Fruit fly (Drosophila melanogaster) whole organism, embryonic: Measurements from ENCODE around the gene CG32295.

ENCODE experiments used
- Adf1 ChIP-seq: fragments of 200-800 bp; sonication (Bioruptor generic); IDR thresholded peaks from 2 replicates; pipeline ENCODE4 v1.3.6; 2022; ENCODE audit warnings: missing biosample characterization, missing genetic modification characterization
- Bgb ChIP-seq: fragments of 200-800 bp; sonication (Bioruptor generic); IDR thresholded peaks from 2 replicates; pipeline ENCODE4 v1.3.6; 2022; ENCODE audit warnings: missing biosample characterization, missing genetic modification characterization; ENCODE audit not compliant: partially characterized antibody
- Blimp-1 ChIP-seq: fragments of 200-800 bp; sonication (Bioruptor generic); optimal IDR thresholded peaks from 3 replicates; lab custom pipeline; 2018; ENCODE audit warnings: missing biosample characterization, missing genetic modification characterization, mild to moderate bottlenecking, moderate library complexity, missing genetic modification reagents
- CG10147 ChIP-seq: fragments of 200-800 bp; sonication (Bioruptor generic); optimal IDR thresholded peaks from 2 replicates; lab custom pipeline; 2019; ENCODE audit warnings: missing biosample characterization, mild to moderate bottlenecking, missing genetic modification characterization, moderate library complexity
- CG11085 ChIP-seq: fragments of 200-800 bp; sonication (Bioruptor generic); IDR thresholded peaks from 2 replicates; pipeline ENCODE4 v1.3.6; 2022; ENCODE audit warnings: missing biosample characterization, missing genetic modification characterization
- CG12299 ChIP-seq: fragments of 200-800 bp; sonication (Bioruptor generic); optimal IDR thresholded peaks from 2 replicates; lab custom pipeline; 2018; ENCODE audit warnings: missing biosample characterization, mild to moderate bottlenecking, missing genetic modification characterization
- CG13287 ChIP-seq: fragments of 200-800 bp; sonication (Bioruptor generic); IDR thresholded peaks from 2 replicates; pipeline ENCODE4 v1.3.6; 2022; ENCODE audit warnings: missing biosample characterization, missing genetic modification characterization; ENCODE audit not compliant: partially characterized antibody
- CG14050 ChIP-seq: fragments of 200-800 bp; sonication (Bioruptor generic); IDR thresholded peaks from 3 replicates; pipeline ENCODE4 v1.3.6; 2022; ENCODE audit warnings: missing biosample characterization, missing genetic modification characterization
- CG15514 ChIP-seq: fragments of 200-800 bp; sonication (Bioruptor generic); optimal IDR thresholded peaks from 3 replicates; lab custom pipeline; 2017; ENCODE audit warnings: missing biosample characterization, missing genetic modification characterization, mild to moderate bottlenecking, moderate library complexity, missing genetic modification reagents
- CG17186 ChIP-seq: fragments of 200-800 bp; sonication (Bioruptor generic); optimal IDR thresholded peaks from 3 replicates; lab custom pipeline; 2017; ENCODE audit warnings: missing biosample characterization, missing genetic modification reagents, missing genetic modification characterization
- CG3163 ChIP-seq: fragments of 200-800 bp; sonication (Bioruptor generic); optimal IDR thresholded peaks from 3 replicates; lab custom pipeline; 2016; ENCODE audit warnings: missing biosample characterization, missing genetic modification characterization
- CG3281 ChIP-seq: fragments of 200-800 bp; sonication (Bioruptor generic); optimal IDR thresholded peaks from 3 replicates; lab custom pipeline; 2017; ENCODE audit warnings: missing biosample characterization, mild to moderate bottlenecking, missing genetic modification characterization
- CG34224 ChIP-seq: fragments of 200-800 bp; sonication (Bioruptor generic); IDR thresholded peaks from 3 replicates; pipeline ENCODE4 v1.3.6; 2022; ENCODE audit warnings: missing biosample characterization, missing genetic modification characterization; ENCODE audit not compliant: partially characterized antibody
- CG3726 ChIP-seq: fragments of 200-800 bp; sonication (Bioruptor generic); IDR thresholded peaks from 3 replicates; pipeline ENCODE4, ENCODE4 v1.3.6; 2022; ENCODE audit warnings: missing biosample characterization, missing genetic modification characterization
- CG3847 ChIP-seq: fragments of 200-800 bp; sonication (Bioruptor generic); IDR thresholded peaks from 2 replicates; pipeline ENCODE4 v1.3.6; 2022; ENCODE audit warnings: missing biosample characterization, missing genetic modification characterization
- CG4360 ChIP-seq: fragments of 200-800 bp; sonication (Bioruptor generic); IDR thresholded peaks from 2 replicates; pipeline ENCODE4 v1.3.6; 2022; ENCODE audit warnings: missing biosample characterization, missing genetic modification characterization
- CG7839 ChIP-seq: fragments of 200-800 bp; sonication (Bioruptor generic); optimal IDR thresholded peaks from 3 replicates; lab custom pipeline; 2018; ENCODE audit warnings: missing biosample characterization, mild to moderate bottlenecking, missing genetic modification characterization, moderate library complexity
- CG8089 ChIP-seq: fragments of 200-800 bp; sonication (Bioruptor generic); optimal IDR thresholded peaks from 3 replicates; lab custom pipeline; 2016; ENCODE audit warnings: missing biosample characterization, missing genetic modification characterization
- D19B ChIP-seq: fragments of 200-800 bp; sonication (Bioruptor generic); optimal IDR thresholded peaks from 2 replicates; lab custom pipeline; 2017; ENCODE audit warnings: missing biosample characterization, mild to moderate bottlenecking, missing genetic modification characterization
- Dek ChIP-seq: fragments of 200-800 bp; sonication (Bioruptor generic); optimal IDR thresholded peaks from 3 replicates; lab custom pipeline; 2019; ENCODE audit warnings: missing biosample characterization, mild to moderate bottlenecking, missing genetic modification characterization, moderate library complexity
- Drgx ChIP-seq: fragments of 200-800 bp; sonication (Bioruptor generic); IDR thresholded peaks from 2 replicates; pipeline ENCODE4 v1.3.6; 2022; ENCODE audit warnings: missing biosample characterization, missing genetic modification characterization
- GATAe ChIP-seq: fragments of 200-800 bp; sonication (Bioruptor generic); conservative IDR thresholded peaks from 2 replicates; pipeline ENCODE4 v1.3.6; 2022; ENCODE audit warnings: missing biosample characterization, missing genetic modification characterization
- HmgZ ChIP-seq: fragments of 200-800 bp; sonication (Bioruptor generic); optimal IDR thresholded peaks from 2 replicates; lab custom pipeline; 2018; ENCODE audit warnings: missing biosample characterization, mild to moderate bottlenecking, missing genetic modification characterization
- Hr78 ChIP-seq, 2 experiments: fragments of 200-800 bp in 1 of 2; fragments of >200 bp in 1 of 2; sonication (Bioruptor generic) in 1 of 2; optimal IDR thresholded peaks; 2 replicates each; lab custom pipeline; 2017 to 2019; ENCODE audit warnings: missing biosample characterization in 2 of 2, missing genetic modification characterization in 2 of 2, mild to moderate bottlenecking in 1 of 2, moderate library complexity in 1 of 2
- Jarid2 ChIP-seq: fragments of 200-800 bp; sonication (Bioruptor generic); optimal IDR thresholded peaks from 3 replicates; lab custom pipeline; 2017; ENCODE audit warnings: mild to moderate bottlenecking, missing biosample characterization, missing genetic modification reagents, missing genetic modification characterization
- Mes4 ChIP-seq: fragments of 200-800 bp; sonication (Bioruptor generic); optimal IDR thresholded peaks from 2 replicates; lab custom pipeline; 2016; ENCODE audit warnings: missing biosample characterization, missing genetic modification characterization
- NfI ChIP-seq: fragments of 200-800 bp; sonication (Bioruptor generic); optimal IDR thresholded peaks from 3 replicates; lab custom pipeline; 2018; ENCODE audit warnings: missing biosample characterization, mild to moderate bottlenecking, missing genetic modification characterization, moderate library complexity
- Side ChIP-seq: fragments of 200-800 bp; sonication (Bioruptor generic); optimal IDR thresholded peaks from 2 replicates; lab custom pipeline; 2016; ENCODE audit warnings: missing biosample characterization, missing genetic modification characterization
- Xrp1 ChIP-seq: fragments of 200-800 bp; sonication (Bioruptor generic); IDR thresholded peaks from 2 replicates; pipeline ENCODE4 v1.3.6; 2022; ENCODE audit warnings: missing biosample characterization, missing genetic modification characterization
- amos ChIP-seq: fragments of 200-800 bp; sonication (Bioruptor generic); IDR thresholded peaks from 2 replicates; pipeline ENCODE4 v1.3.6; 2022; ENCODE audit warnings: missing biosample characterization, missing genetic modification characterization; ENCODE audit not compliant: partially characterized antibody
- crc ChIP-seq: fragments of 200-800 bp; sonication (Bioruptor generic); optimal IDR thresholded peaks from 2 replicates; lab custom pipeline; 2016; ENCODE audit warnings: missing biosample characterization, missing genetic modification characterization
- en ChIP-seq: fragments of 200-800 bp; sonication (Bioruptor generic); optimal IDR thresholded peaks from 2 replicates; lab custom pipeline; 2016; ENCODE audit warnings: missing biosample characterization, missing genetic modification characterization
- ftz-f1 ChIP-seq: fragments of 200-800 bp; sonication (Bioruptor generic); optimal IDR thresholded peaks from 2 replicates; lab custom pipeline; 2016; ENCODE audit warnings: missing biosample characterization, missing genetic modification characterization
- her ChIP-seq: fragments of 200-800 bp; sonication (Bioruptor generic); optimal IDR thresholded peaks from 2 replicates; lab custom pipeline; 2016; ENCODE audit warnings: missing biosample characterization, missing genetic modification characterization
- inv ChIP-seq: fragments of 200-800 bp; sonication (Bioruptor generic); IDR thresholded peaks from 2 replicates; pipeline ENCODE4 v1.3.6; 2022; ENCODE audit warnings: missing biosample characterization, missing genetic modification characterization; ENCODE audit not compliant: partially characterized antibody
- jigr1 ChIP-seq: fragments of 200-800 bp; sonication (Bioruptor generic); IDR thresholded peaks from 3 replicates; pipeline ENCODE4 v1.3.6; 2022; ENCODE audit warnings: missing biosample characterization, missing genetic modification characterization
- kah ChIP-seq: fragments of 200-800 bp; sonication (Bioruptor generic); optimal IDR thresholded peaks from 2 replicates; lab custom pipeline; 2018; ENCODE audit warnings: missing biosample characterization, mild to moderate bottlenecking, missing genetic modification characterization
- kni ChIP-seq: fragments of 200-800 bp; sonication (Bioruptor generic); optimal IDR thresholded peaks from 3 replicates; lab custom pipeline; 2017; ENCODE audit warnings: mild to moderate bottlenecking, missing biosample characterization, missing genetic modification reagents, missing genetic modification characterization
- onecut ChIP-seq: fragments of 200-800 bp; sonication (Bioruptor generic); IDR thresholded peaks from 2 replicates; pipeline ENCODE4 v1.3.6; 2022; ENCODE audit warnings: missing biosample characterization, missing genetic modification characterization
- peb ChIP-seq: fragments of 200-800 bp; sonication (Bioruptor generic); IDR thresholded peaks from 2 replicates; pipeline ENCODE4 v1.3.6; 2022; ENCODE audit warnings: missing biosample characterization, missing genetic modification characterization
- pho ChIP-seq: fragments of 200-800 bp; sonication (Bioruptor generic); optimal IDR thresholded peaks from 2 replicates; lab custom pipeline; 2016; ENCODE audit warnings: missing biosample characterization, missing genetic modification characterization
- rib ChIP-seq: fragments of 200-800 bp; sonication (Bioruptor generic); IDR thresholded peaks from 2 replicates; pipeline ENCODE4 v1.3.6; 2022; ENCODE audit warnings: missing biosample characterization, missing genetic modification characterization
- sens ChIP-seq: fragments of 200-800 bp; sonication (Bioruptor generic); peaks from one replicate; lab custom pipeline; 2016; ENCODE audit warnings: missing biosample characterization, missing genetic modification characterization
- slp2 ChIP-seq: fragments of 200-800 bp; sonication (Bioruptor generic); optimal IDR thresholded peaks from 2 replicates; lab custom pipeline; 2016; ENCODE audit warnings: missing biosample characterization, missing genetic modification characterization
- stc ChIP-seq: fragments of 200-800 bp; sonication (Bioruptor generic); IDR thresholded peaks from 2 replicates; pipeline ENCODE4 v1.3.6; 2022; ENCODE audit warnings: missing biosample characterization, missing genetic modification characterization
- stwl ChIP-seq: fragments of 200-800 bp; sonication (Bioruptor generic); optimal IDR thresholded peaks from 3 replicates; lab custom pipeline; 2018; ENCODE audit warnings: missing biosample characterization, mild to moderate bottlenecking, missing genetic modification characterization, moderate library complexity
- trh ChIP-seq: fragments of 200-800 bp; sonication (Bioruptor generic); optimal IDR thresholded peaks from 2 replicates; lab custom pipeline; 2016; ENCODE audit warnings: missing biosample characterization, missing genetic modification characterization
- ttk ChIP-seq: fragments of 200-800 bp; sonication (Bioruptor generic); IDR thresholded peaks from 2 replicates; pipeline ENCODE4 v2.1.2; 2022; ENCODE audit warnings: missing biosample characterization, missing genetic modification characterization
- unpg ChIP-seq: fragments of 200-800 bp; sonication (Bioruptor generic); optimal IDR thresholded peaks from 3 replicates; lab custom pipeline; 2018; ENCODE audit warnings: missing biosample characterization, mild to moderate bottlenecking, missing genetic modification characterization, moderate library complexity
- wor ChIP-seq: fragments of 200-800 bp; sonication (Bioruptor generic); IDR thresholded peaks from 2 replicates; pipeline ENCODE4 v1.3.6; 2022; ENCODE audit warnings: missing biosample characterization, missing genetic modification characterization
- zfh1 ChIP-seq: fragments of 200-800 bp; sonication (Bioruptor generic); IDR thresholded peaks from 3 replicates; pipeline ENCODE4 v1.3.6; 2022; ENCODE audit warnings: missing biosample characterization, missing genetic modification characterization

The CG32295 gene

DNA sequence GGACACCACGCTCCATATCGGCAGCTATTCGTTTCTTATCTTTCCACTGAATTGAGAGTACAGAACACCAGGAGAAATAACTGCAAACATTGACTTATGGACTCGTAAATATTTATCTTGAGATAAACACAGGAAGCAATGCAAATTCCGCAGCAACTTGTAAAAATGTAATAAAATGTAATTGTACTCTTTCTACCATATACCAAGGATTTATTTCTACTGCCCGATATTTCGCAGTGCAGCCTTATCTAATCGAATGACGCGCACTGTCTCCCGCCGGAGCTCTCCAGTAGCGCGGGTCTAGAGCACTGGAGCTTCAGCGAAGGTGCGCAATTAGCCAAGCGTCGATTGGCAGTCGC, 32.6 kb downstream of the CG32295 start (continued):
- peak; percentile 94 for TF ChIP-seq CG3281 (GFP tag; lab: Kevin White, UChicago)
- TF ChIP-seq Adf1 (GFP tag; lab: Robert Waterston, UW), result peak; percentile 79
- peak; percentile 40 for TF ChIP-seq CG12299 (tag; lab: Kevin White, UChicago)
- peak; percentile 88 for TF ChIP-seq stc
- TF ChIP-seq wor (GFP tag; lab: Robert Waterston, UW), result peak; percentile 79
- peak; percentile 93 for TF ChIP-seq CG7839 (tag; lab: Kevin White, UChicago)
- peak; percentile 89 for TF ChIP-seq CG15514 (GFP tag; lab: Kevin White, UChicago)
- TF ChIP-seq inv (GFP tag; lab: Robert Waterston, UW), result no peak
- TF ChIP-seq CG17186 (GFP tag; lab: Kevin White, UChicago), result peak; percentile 69
- peak in 1 of 2 experiments; percentile 42 for TF ChIP-seq Hr78 (GFP tag; optimal IDR thresholded peaks at IDR 0.05; lab: Kevin White, UChicago)
- TF ChIP-seq zfh1 (GFP tag; lab: Robert Waterston, UW), result peak; percentile 90
- TF ChIP-seq onecut (GFP tag; lab: Robert Waterston, UW), result peak; percentile 80
- TF ChIP-seq unpg (GFP tag; lab: Kevin White, UChicago), result peak; percentile 75
- TF ChIP-seq Blimp-1, result peak; percentile 82
- TF ChIP-seq Side, result peak; percentile 94
- TF ChIP-seq en (GFP tag; lab: Kevin White, UChicago), result peak; percentile 51
- no peak for TF ChIP-seq Bgb (GFP tag; lab: Robert Waterston, UW)
- TF ChIP-seq CG3847 (GFP tag; lab: Robert Waterston, UW), result peak; percentile 90
- TF ChIP-seq CG3163 (GFP tag; lab: Kevin White, UChicago), result no peak
- TF ChIP-seq kah (GFP tag; lab: Kevin White, UChicago), result peak; percentile 66
- TF ChIP-seq Mes4 (GFP tag; lab: Kevin White, UChicago), result no peak
- peak; percentile 29; the same call in 1 of the 2 replicates for TF ChIP-seq CG4360 (GFP tag; lab: Robert Waterston, UW)
- TF ChIP-seq CG11085 (GFP tag; lab: Robert Waterston, UW), result peak; percentile 85
- TF ChIP-seq ttk (GFP tag; lab: Robert Waterston, UW), result peak; percentile 87
- no peak for TF ChIP-seq CG13287 (GFP tag; lab: Robert Waterston, UW)
- TF ChIP-seq amos (GFP tag; lab: Robert Waterston, UW), result no peak
- peak; percentile 75; the same call in 2 of the 3 replicates for TF ChIP-seq jigr1 (GFP tag; lab: Robert Waterston, UW)
- peak; percentile 89 for TF ChIP-seq Xrp1 (GFP tag; lab: Robert Waterston, UW)
- peak; percentile 82 for TF ChIP-seq Drgx (GFP tag; lab: Robert Waterston, UW)
- TF ChIP-seq crc (GFP tag; lab: Kevin White, UChicago), result peak; percentile 81
- TF ChIP-seq sens (GFP tag; lab: Kevin White, UChicago), result peak; percentile 96
- peak; percentile 12 for TF ChIP-seq trh (GFP tag; lab: Kevin White, UChicago)
- TF ChIP-seq CG14050 (GFP tag; lab: Robert Waterston, UW), result peak; percentile 88
- peak; percentile 79 for TF ChIP-seq CG3726 (GFP tag; lab: Robert Waterston, UW)
- peak; percentile 79 for TF ChIP-seq Dek (tag; lab: Kevin White, UChicago)
- peak; percentile 23 for TF ChIP-seq slp2 (GFP tag; lab: Kevin White, UChicago)
- TF ChIP-seq rib, result peak; percentile 93
- peak; percentile 83 for TF ChIP-seq D19B (GFP tag; lab: Kevin White, UChicago)
- peak; percentile 100 for TF ChIP-seq GATAe (GFP tag; lab: Robert Waterston, UW)
- TF ChIP-seq ftz-f1 (GFP tag; lab: Kevin White, UChicago), result peak; percentile 59
- TF ChIP-seq HmgZ, result peak; percentile 88
- TF ChIP-seq peb (GFP tag; lab: Robert Waterston, UW), result peak; percentile 82
- no peak for TF ChIP-seq CG34224
- peak; percentile 85 for TF ChIP-seq CG10147 (GFP tag; lab: Kevin White, UChicago)
- no peak for TF ChIP-seq stwl (tag; lab: Kevin White, UChicago)
- TF ChIP-seq pho (GFP tag; lab: Kevin White, UChicago), result peak; percentile 75
- TF ChIP-seq her, result peak; percentile 73
- TF ChIP-seq NfI, result peak; percentile 76
- TF ChIP-seq kni, result no peak
- TF ChIP-seq Jarid2 (GFP tag; lab: Kevin White, UChicago), result peak; percentile 69
- TF ChIP-seq CG8089 (GFP tag; lab: Kevin White, UChicago), result peak; percentile 28
